Fruit fly (Drosophila melanogaster): ENCODE results near the gene gammaSnap2.

Gene gammaSnap2

DNA sequence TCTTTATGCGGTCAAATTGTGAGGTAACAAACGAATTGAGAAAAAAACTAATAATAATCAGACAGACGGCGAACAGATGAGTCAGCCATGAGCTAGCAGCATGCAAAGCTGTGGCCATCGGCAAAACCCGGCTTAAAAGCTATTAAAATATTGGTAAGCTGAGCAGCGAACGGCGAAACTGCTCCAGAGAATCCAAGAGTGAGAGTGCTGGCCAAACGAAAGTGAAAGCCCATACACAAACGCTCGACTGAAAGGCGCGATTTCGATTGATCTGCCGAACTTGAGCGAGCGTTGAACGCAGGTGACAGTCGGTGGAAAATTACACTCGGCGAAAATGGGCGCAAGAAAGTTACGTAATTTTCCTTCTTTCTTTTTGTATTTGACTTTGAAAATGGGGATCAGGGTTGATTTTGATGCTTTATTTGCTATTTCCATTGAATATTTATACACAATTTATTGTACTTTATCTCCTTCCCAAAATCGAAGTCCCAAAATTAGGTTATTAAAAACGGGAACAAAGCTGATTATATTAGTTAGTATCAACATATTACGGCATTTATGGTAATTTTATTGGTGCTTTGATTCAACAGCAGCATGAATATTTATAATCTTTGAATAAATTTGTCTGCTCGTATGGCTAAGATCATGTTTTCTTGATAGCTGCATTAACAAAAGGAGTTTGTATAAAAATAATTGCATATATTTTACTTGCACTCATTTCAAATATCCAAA, 28.6 kb upstream of the gammaSnap2 start:
- TF ChIP-seq Dll (optimal IDR thresholded peaks at IDR 0.05), result no peak
- TF ChIP-seq psq (optimal IDR thresholded peaks at IDR 0.05), result no peak
- TF ChIP-seq CG8478 (optimal IDR thresholded peaks at IDR 0.05), result no peak
- no peak for TF ChIP-seq EcR (GFP tag; optimal IDR thresholded peaks at IDR 0.05)
- no peak for TF ChIP-seq pan (optimal IDR thresholded peaks at IDR 0.05)
- no peak for TF ChIP-seq usp (GFP tag; optimal IDR thresholded peaks at IDR 0.05)

DNA sequence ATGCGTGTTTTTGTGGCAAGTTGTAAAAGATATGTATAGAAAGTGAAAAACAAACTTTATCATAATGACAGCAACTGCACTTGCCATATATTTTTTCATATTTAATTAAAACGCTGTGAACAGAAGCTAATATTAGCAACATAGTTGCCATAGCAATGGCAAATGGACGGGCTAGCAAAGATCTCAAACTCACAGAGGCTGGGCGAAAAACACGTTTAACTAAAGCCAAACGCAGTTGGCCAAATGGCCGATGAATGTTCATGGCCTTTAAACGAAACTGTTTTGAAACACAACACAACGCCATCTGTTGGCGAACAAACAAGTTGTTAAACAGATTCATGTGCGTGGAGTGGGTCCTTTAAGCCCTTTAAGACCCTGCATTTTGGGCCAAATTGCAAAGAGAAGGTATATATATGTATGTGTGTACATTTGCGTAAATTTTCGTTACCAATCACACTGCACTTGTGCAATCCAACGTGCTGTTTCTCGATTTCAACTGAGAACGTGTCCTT, 27.2 kb upstream of the gammaSnap2 start:
- TF ChIP-seq CG8478 (optimal IDR thresholded peaks at IDR 0.05), result no peak
- TF ChIP-seq psq (optimal IDR thresholded peaks at IDR 0.05), result no peak
- no peak for TF ChIP-seq pan (optimal IDR thresholded peaks at IDR 0.05)
- TF ChIP-seq EcR (GFP tag; optimal IDR thresholded peaks at IDR 0.05), result no peak
- no peak for TF ChIP-seq Dll (optimal IDR thresholded peaks at IDR 0.05)
- no peak for TF ChIP-seq usp (GFP tag; optimal IDR thresholded peaks at IDR 0.05)

DNA sequence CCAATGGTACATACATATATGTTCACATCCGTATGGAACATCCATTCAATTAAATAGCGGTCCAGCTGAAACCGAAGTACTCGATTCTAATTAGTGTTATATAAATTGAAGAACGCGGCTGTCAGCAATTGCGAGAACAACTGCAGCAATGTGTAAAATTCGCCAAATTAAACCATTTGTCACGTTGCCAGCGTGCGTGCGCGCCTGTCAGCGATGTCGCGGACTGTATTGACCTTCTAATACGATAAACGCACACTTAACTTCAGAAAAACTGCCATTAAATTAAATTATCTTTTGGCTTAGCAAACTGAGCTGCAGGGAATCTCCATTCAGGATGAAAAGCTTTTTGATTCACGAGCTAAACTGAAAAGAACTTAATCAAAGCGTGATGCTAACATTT, 26.0 kb upstream of the gammaSnap2 start:
- TF ChIP-seq usp (GFP tag; optimal IDR thresholded peaks at IDR 0.05) (no peak), EcR (GFP tag; optimal IDR thresholded peaks at IDR 0.05) (no peak), CG8478 (optimal IDR thresholded peaks at IDR 0.05) (no peak), pan (optimal IDR thresholded peaks at IDR 0.05) (no peak), psq (optimal IDR thresholded peaks at IDR 0.05) (no peak), Dll (optimal IDR thresholded peaks at IDR 0.05) (no peak)

DNA sequence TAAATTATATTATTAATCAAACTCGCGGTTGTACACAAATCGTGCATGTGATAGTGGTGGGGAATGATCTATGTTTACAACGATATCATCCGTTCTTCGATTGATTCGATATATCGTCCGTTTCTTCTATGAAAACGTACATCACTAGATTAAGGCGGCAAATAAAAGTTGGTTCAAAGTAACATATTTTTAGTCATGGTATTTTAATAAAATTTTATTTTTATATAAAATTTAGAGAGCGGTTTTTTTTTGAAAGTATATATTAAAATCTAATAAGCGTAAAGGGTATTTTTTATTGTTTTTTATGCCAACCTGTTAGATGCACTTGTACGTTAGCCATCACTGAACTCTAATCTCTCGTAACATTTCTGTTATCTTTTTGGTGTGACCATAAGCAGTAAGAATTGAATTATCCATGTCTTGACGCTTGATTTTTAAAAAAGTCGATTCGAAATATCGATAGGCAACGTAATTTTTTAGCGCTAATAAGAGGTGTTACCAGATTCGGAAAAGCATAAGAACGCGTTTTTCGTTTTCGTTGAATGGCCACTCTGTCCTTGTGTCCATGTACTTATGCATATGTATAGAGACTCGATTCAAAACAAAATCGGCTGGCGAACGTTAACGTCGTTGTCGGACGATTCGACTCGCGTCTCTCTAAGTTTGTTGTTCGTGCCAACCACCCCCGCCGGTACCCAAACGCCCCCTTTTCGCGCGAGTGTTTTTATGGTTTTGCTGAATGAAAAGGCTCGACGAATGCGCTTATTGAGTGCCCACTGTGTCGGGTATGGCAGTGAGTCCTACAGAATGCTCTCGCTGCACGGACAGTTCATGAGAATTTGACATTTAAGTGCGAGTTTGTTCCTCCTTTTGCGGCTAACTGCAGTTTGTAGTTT, 23.2 kb upstream of the gammaSnap2 start, which contains the start of the genes TAF1B and Invadolysin:
Gene TAF1B (minus strand): TSS at position 82 of the 896 bp plus-strand sequence.
Gene Invadolysin (plus strand): TSS at position 566 of the 896 bp plus-strand sequence.
- no peak for TF ChIP-seq pan (optimal IDR thresholded peaks at IDR 0.05)

DNA sequence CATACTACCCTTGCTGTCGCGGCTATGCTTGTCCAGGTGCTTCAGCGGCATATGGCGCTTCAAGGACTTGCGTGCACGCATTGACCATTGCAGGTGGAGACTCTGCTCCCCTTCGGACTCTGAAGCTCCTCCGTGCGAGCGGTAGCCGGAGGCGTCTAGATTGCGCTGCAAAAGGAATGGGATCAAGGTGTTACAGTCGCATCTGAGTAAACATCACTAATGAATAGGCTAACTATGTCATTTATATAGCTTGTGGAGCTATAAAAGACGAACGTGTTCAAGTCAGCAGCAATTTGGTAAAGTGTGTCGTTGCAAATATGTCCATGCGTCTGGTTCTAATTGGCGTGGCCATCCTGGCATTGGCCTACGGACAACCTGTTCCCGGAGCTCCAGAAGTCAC, 21.6 kb upstream of the gammaSnap2 start, which contains the start of gene CG42759:
Gene CG42759 (plus strand): TSS at position 301 of the 400 bp plus-strand sequence.
- no peak for TF ChIP-seq CG8478 (optimal IDR thresholded peaks at IDR 0.05)
- no peak for TF ChIP-seq Dll (optimal IDR thresholded peaks at IDR 0.05)
- no peak for TF ChIP-seq usp (GFP tag; optimal IDR thresholded peaks at IDR 0.05)
- TF ChIP-seq EcR (GFP tag; optimal IDR thresholded peaks at IDR 0.05), result no peak
- TF ChIP-seq pan (optimal IDR thresholded peaks at IDR 0.05), result no peak
- no peak for TF ChIP-seq psq (optimal IDR thresholded peaks at IDR 0.05)

DNA sequence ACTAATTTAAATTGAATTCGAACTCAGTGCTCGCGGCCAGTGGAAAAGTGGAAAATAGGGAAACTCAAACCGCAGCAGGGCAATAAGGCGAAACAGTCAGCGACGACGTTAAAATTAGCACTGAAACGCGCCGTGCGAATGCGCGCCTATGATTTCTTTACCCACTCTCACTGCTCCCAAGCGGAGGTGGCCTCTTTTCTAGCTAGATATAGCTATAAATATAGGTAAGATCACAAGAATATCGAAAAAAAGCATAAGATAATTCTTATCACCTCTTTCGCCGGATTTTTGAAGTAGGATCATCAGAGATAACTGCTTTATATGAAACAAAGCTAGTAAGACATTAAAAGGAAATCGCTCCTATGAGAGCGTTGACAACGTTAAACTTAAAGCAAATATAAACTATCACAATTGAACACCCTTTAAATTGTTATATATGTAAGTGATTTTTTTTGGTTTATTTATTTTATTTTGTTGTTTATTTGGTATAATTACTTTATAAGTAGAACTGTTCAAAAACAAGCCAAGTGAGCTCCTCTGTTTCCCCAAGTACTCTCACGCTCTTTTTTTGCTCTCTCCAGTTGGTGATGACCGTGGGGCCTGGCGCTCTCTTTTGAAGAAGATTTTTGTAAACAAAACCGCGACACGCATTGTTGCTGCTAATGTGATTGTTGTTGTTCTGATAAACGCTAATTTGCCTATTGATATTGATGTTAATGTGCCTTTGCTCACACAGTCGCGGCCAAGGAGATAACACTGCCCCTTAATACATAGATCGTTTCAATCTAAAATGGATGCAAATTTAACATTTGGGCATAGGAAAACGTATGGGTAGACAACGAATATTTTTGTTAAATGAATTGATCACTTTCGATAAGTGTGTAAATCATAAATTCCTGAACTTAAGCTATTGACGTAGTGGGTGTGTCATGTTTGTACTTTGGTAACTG, 18.7 kb upstream of the gammaSnap2 start, which contains the start of gene tws:
Gene tws (minus strand): TSS at position 124 of the 950 bp plus-strand sequence.
- TF ChIP-seq EcR (GFP tag; optimal IDR thresholded peaks at IDR 0.05), result no peak
- no peak for TF ChIP-seq psq (optimal IDR thresholded peaks at IDR 0.05)
- no peak for TF ChIP-seq CG8478 (optimal IDR thresholded peaks at IDR 0.05)
- TF ChIP-seq usp (GFP tag; optimal IDR thresholded peaks at IDR 0.05), result no peak
- TF ChIP-seq pan (optimal IDR thresholded peaks at IDR 0.05), result no peak
- TF ChIP-seq Dll (optimal IDR thresholded peaks at IDR 0.05), result no peak

DNA sequence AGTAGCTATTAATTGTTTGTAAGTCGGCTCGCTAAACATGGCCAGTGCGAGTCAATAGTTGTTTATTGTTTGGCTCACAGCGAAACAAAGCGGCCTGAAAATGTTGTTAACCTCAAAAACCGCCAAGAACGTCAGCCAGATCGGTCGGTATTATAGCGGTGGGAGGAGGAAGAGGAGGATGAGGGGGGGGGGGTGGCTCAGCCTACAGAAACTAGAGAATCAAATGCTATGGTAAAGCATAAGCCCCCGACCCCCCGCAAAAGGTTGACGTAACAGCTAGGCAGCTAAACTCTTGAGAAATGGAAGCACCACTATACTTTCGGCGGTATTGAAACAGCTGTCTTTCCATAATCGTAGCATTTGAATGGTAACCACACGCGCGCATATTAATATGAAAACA, 17.7 kb upstream of the gammaSnap2 start:
- TF ChIP-seq pan (optimal IDR thresholded peaks at IDR 0.05) (no peak), EcR (GFP tag; optimal IDR thresholded peaks at IDR 0.05) (no peak), psq (optimal IDR thresholded peaks at IDR 0.05) (no peak), usp (GFP tag; optimal IDR thresholded peaks at IDR 0.05) (no peak), Dll (optimal IDR thresholded peaks at IDR 0.05) (no peak), CG8478 (optimal IDR thresholded peaks at IDR 0.05) (no peak)

DNA sequence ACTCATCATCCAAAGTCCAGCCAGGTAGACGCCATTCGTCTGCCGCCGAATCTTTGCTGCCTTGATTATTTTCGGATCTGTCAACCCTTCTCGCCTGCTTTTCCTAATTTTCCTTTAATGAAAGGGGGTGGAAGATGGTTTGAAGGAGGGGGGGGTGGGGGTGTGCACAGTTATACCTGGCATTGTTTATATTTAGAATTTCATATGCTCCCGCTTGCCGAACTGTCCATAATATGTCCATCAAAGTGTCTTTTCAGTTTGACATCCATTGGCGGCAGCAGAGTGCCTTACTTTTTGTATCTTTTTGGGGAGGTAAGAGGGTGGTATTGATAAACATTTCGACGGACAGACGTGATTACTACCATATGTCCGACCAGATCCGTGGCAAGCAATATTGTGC, 16.6 kb upstream of the gammaSnap2 start:
- TF ChIP-seq usp (GFP tag; optimal IDR thresholded peaks at IDR 0.05), result no peak
- no peak for TF ChIP-seq psq (optimal IDR thresholded peaks at IDR 0.05)
- TF ChIP-seq CG8478 (optimal IDR thresholded peaks at IDR 0.05), result no peak
- no peak for TF ChIP-seq pan (optimal IDR thresholded peaks at IDR 0.05)
- TF ChIP-seq Dll (optimal IDR thresholded peaks at IDR 0.05), result no peak
- TF ChIP-seq EcR (GFP tag; optimal IDR thresholded peaks at IDR 0.05), result no peak

DNA sequence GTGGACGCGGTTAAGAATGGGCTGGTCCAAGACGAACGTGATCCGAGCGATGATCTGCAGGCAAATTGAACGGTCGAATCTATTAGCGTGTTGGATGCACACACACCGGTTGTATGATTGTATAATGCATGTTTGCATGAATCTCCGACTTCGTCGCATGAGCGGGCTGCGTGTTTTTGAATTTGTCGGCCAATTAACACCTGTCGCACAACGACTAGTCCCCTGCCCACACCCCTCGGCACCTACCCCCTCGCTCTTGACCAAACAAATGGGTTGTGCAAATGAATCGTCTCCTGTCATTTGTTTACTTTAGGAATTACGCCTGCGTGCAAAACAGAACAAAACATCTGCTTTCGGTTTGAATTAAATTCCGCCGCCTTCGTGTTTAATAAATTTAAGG, 13.8 kb upstream of the gammaSnap2 start:
- TF ChIP-seq psq (optimal IDR thresholded peaks at IDR 0.05) (no peak), pan (optimal IDR thresholded peaks at IDR 0.05) (no peak), Dll (optimal IDR thresholded peaks at IDR 0.05) (no peak)

DNA sequence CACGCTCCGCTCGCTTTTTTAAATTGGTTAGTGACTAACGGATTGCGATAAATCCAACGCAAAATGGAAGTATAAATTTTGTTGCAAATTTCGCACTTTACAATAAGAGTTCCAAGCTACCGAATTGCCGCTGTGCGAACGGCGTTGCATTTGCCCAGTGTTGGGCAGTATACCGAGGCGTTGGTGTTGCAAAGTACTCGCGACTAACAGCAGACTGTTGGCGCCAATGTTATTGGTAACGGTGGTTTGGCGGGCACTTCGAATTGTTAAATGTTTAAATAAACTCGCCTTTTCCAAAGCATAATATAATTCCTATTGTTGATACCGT, 13.1 kb upstream of the gammaSnap2 start:
- no peak for TF ChIP-seq psq (optimal IDR thresholded peaks at IDR 0.05)
- TF ChIP-seq CG8478 (optimal IDR thresholded peaks at IDR 0.05), result no peak
- no peak for TF ChIP-seq EcR (GFP tag; optimal IDR thresholded peaks at IDR 0.05)
- no peak for TF ChIP-seq usp (GFP tag; optimal IDR thresholded peaks at IDR 0.05)
- no peak for TF ChIP-seq Dll (optimal IDR thresholded peaks at IDR 0.05)
- TF ChIP-seq pan (optimal IDR thresholded peaks at IDR 0.05), result no peak
